Fruit fly (Drosophila melanogaster) whole organism, prepupa: ENCODE results near the gene Ets65A.

Experiments used
- CG1621 ChIP-seq: fragments of 200-800 bp; sonication (Bioruptor generic); optimal IDR thresholded peaks from 3 replicates; lab custom pipeline; 2018; ENCODE audit warnings: missing biosample characterization, mild to moderate bottlenecking, missing genetic modification characterization
- Hr4 ChIP-seq: fragments of 200-800 bp; sonication (Bioruptor generic); optimal IDR thresholded peaks from 3 replicates; lab custom pipeline; 2016; ENCODE audit warnings: missing biosample characterization, missing genetic modification characterization
- Sox14 ChIP-seq: fragments of 200-800 bp; sonication (Bioruptor generic); optimal IDR thresholded peaks from 3 replicates; lab custom pipeline; 2016; ENCODE audit warnings: missing biosample characterization, missing genetic modification characterization

Gene Ets65A

dm6 chr3L:6162483-6163128 lies 65.2 kb downstream of the Ets65A start, which contains the start of gene Prdm13:
Gene Prdm13, plus strand, starts transcription at chr3L:6163127.
- TF ChIP-seq Hr4 (GFP tag; lab: Kevin White, UChicago) (no peak), Sox14 (GFP tag; lab: Kevin White, UChicago) (no peak), CG1621 (tag; lab: Kevin White, UChicago) (no peak)
